Fruit fly (Drosophila melanogaster) whole organism, embryonic: ENCODE results near the gene Fcp3C.
A peak's percentile ranks its signal among the peaks of the same experiment; 100 is the strongest.

Experiments used
- Abd-B ChIP-seq: fragments of 200-800 bp; sonication (Bioruptor generic); optimal IDR thresholded peaks from 2 replicates; lab custom pipeline; 2018; ENCODE audit warnings: missing biosample characterization, mild to moderate bottlenecking, missing genetic modification characterization, moderate library complexity
- Bgb ChIP-seq: fragments of 200-800 bp; sonication (Bioruptor generic); IDR thresholded peaks from 2 replicates; pipeline ENCODE4 v1.3.6; 2022; ENCODE audit warnings: missing biosample characterization, missing genetic modification characterization; ENCODE audit not compliant: partially characterized antibody
- CG10147 ChIP-seq: fragments of 200-800 bp; sonication (Bioruptor generic); optimal IDR thresholded peaks from 2 replicates; lab custom pipeline; 2019; ENCODE audit warnings: missing biosample characterization, mild to moderate bottlenecking, missing genetic modification characterization, moderate library complexity
- CG10462 ChIP-seq: fragments of 200-800 bp; sonication (Bioruptor generic); optimal IDR thresholded peaks from 2 replicates; lab custom pipeline; 2016; ENCODE audit warnings: missing biosample characterization, missing genetic modification characterization
- CG10543 ChIP-seq: fragments of 200-800 bp; sonication (Bioruptor generic); optimal IDR thresholded peaks from 3 replicates; lab custom pipeline; 2017; ENCODE audit warnings: missing biosample characterization, mild to moderate bottlenecking, missing genetic modification characterization, moderate library complexity
- CG10654 ChIP-seq: fragments of 200-800 bp; sonication (Bioruptor generic); optimal IDR thresholded peaks from 2 replicates; lab custom pipeline; 2016; ENCODE audit warnings: missing biosample characterization, missing genetic modification characterization
- CG11085 ChIP-seq: fragments of 200-800 bp; sonication (Bioruptor generic); IDR thresholded peaks from 2 replicates; pipeline ENCODE4 v1.3.6; 2022; ENCODE audit warnings: missing biosample characterization, missing genetic modification characterization
- CG13424 ChIP-seq: fragments of 200-800 bp; sonication (Bioruptor generic); optimal IDR thresholded peaks from 2 replicates; lab custom pipeline; 2019; ENCODE audit warnings: missing biosample characterization, mild to moderate bottlenecking, missing genetic modification characterization, moderate library complexity
- CG15269 ChIP-seq: fragments of 200-800 bp; sonication (Bioruptor generic); optimal IDR thresholded peaks from 2 replicates; lab custom pipeline; 2018; ENCODE audit warnings: missing biosample characterization, mild to moderate bottlenecking, missing genetic modification characterization, moderate library complexity
- CG16863 ChIP-seq: fragments of 200-800 bp; sonication (Bioruptor generic); optimal IDR thresholded peaks from 3 replicates; lab custom pipeline; 2016; ENCODE audit warnings: missing biosample characterization, missing genetic modification characterization
- CG18011 ChIP-seq: fragments of 200-800 bp; sonication (Bioruptor generic); optimal IDR thresholded peaks from 2 replicates; lab custom pipeline; 2017; ENCODE audit warnings: missing biosample characterization, missing genetic modification characterization, mild to moderate bottlenecking, moderate library complexity, missing genotype
- CG31224 ChIP-seq: fragments of 200-800 bp; sonication (Bioruptor generic); IDR thresholded peaks from 2 replicates; pipeline ENCODE4 v1.3.6; 2022; ENCODE audit warnings: missing biosample characterization, missing genetic modification characterization
- CG6683 ChIP-seq: fragments of 200-800 bp; sonication (Bioruptor generic); optimal IDR thresholded peaks from 2 replicates; lab custom pipeline; 2017; ENCODE audit warnings: missing biosample characterization, mild to moderate bottlenecking, missing genetic modification characterization, missing genetic modification reagents
- CG6689 ChIP-seq: fragments of 200-800 bp; sonication (Bioruptor generic); IDR thresholded peaks from 2 replicates; pipeline ENCODE4 v1.3.6; 2022; ENCODE audit warnings: missing biosample characterization, missing genetic modification characterization
- CG9727 ChIP-seq: fragments of 200-800 bp; sonication (Bioruptor generic); optimal IDR thresholded peaks from 3 replicates; lab custom pipeline; 2017; ENCODE audit warnings: missing biosample characterization, mild to moderate bottlenecking, missing genetic modification characterization
- Camta ChIP-seq: fragments of 200-800 bp; sonication (Bioruptor generic); optimal IDR thresholded peaks from 2 replicates; lab custom pipeline; 2016; ENCODE audit warnings: missing biosample characterization, missing genetic modification characterization
- Doc2 ChIP-seq: fragments of 200-800 bp; sonication (Bioruptor generic); IDR thresholded peaks from 2 replicates; pipeline ENCODE4 v1.3.6; 2022; ENCODE audit warnings: missing biosample characterization, missing genetic modification characterization
- E2f2 ChIP-seq: fragments of 200-800 bp; sonication (Bioruptor generic); IDR thresholded peaks from 2 replicates; pipeline ENCODE4 v1.3.6; 2022; ENCODE audit warnings: missing biosample characterization, missing genetic modification characterization
- Hmr ChIP-seq: fragments of 200-800 bp; sonication (Bioruptor generic); optimal IDR thresholded peaks from 3 replicates; lab custom pipeline; 2017; ENCODE audit warnings: mild to moderate bottlenecking, missing biosample characterization, missing genetic modification reagents, missing genetic modification characterization
- Hsf ChIP-seq: fragments of 200-800 bp; sonication (Bioruptor generic); optimal IDR thresholded peaks from 3 replicates; lab custom pipeline; 2016; ENCODE audit warnings: missing biosample characterization, missing genetic modification characterization
- Nf-YB ChIP-seq: fragments of 200-800 bp; sonication (Bioruptor generic); optimal IDR thresholded peaks from 3 replicates; lab custom pipeline; 2019; ENCODE audit warnings: missing biosample characterization, mild to moderate bottlenecking, missing genetic modification characterization, moderate library complexity
- Oaz ChIP-seq: fragments of 200-800 bp; sonication (Bioruptor generic); IDR thresholded peaks from 2 replicates; pipeline ENCODE4 v1.3.6; 2022; ENCODE audit warnings: missing biosample characterization, missing genetic modification characterization
- Ravus ChIP-seq: fragments of 200-800 bp; sonication (Bioruptor generic); IDR thresholded peaks from 2 replicates; pipeline ENCODE4 v1.3.6; 2022; ENCODE audit warnings: missing biosample characterization, missing genetic modification characterization
- Six4 ChIP-seq: fragments of 200-800 bp; sonication (Bioruptor generic); optimal IDR thresholded peaks from 2 replicates; lab custom pipeline; 2016; ENCODE audit warnings: missing biosample characterization, missing genetic modification characterization
- Ssrp ChIP-seq: fragments of 200-800 bp; sonication (Bioruptor generic); optimal IDR thresholded peaks from 2 replicates; lab custom pipeline; 2018; ENCODE audit warnings: missing biosample characterization, mild to moderate bottlenecking, missing genetic modification characterization, moderate library complexity
- Taf1 ChIP-seq: fragments of 200-800 bp; sonication (Bioruptor generic); IDR thresholded peaks from 2 replicates; pipeline ENCODE4 v1.3.6; 2022; ENCODE audit warnings: missing biosample characterization, missing genetic modification characterization
- Tbp ChIP-seq: fragments of >200 bp; optimal IDR thresholded peaks from 2 replicates; lab custom pipeline; 2018; ENCODE audit warnings: missing biosample characterization, missing genetic modification characterization
- Trl ChIP-seq, 3 experiments: fragments of >200 bp in 2 of 3; fragments of 200-800 bp in 1 of 3; sonication (Bioruptor generic) in 1 of 3; optimal IDR thresholded peaks; 2 replicates in 1 of 3; 3 replicates in 2 of 3; lab custom pipeline; 2016 to 2017; ENCODE audit warnings: missing biosample characterization in 1 of 3, missing genetic modification characterization in 1 of 3
- Vsx1 ChIP-seq: fragments of 200-800 bp; sonication (Bioruptor generic); optimal IDR thresholded peaks from 2 replicates; lab custom pipeline; 2017; ENCODE audit warnings: missing biosample characterization, mild to moderate bottlenecking, missing genetic modification characterization, missing genetic modification reagents
- aop ChIP-seq: fragments of 200-800 bp; sonication (Bioruptor generic); IDR thresholded peaks from 2 replicates; pipeline ENCODE4 v1.3.6; 2022; ENCODE audit warnings: missing biosample characterization, missing genetic modification characterization
- cad ChIP-seq: fragments of >200 bp; optimal IDR thresholded peaks from 2 replicates; lab custom pipeline; 2017; ENCODE audit warnings: missing biosample characterization, missing genetic modification characterization
- cg ChIP-seq: fragments of 200-800 bp; sonication (Bioruptor generic); optimal IDR thresholded peaks from 3 replicates; lab custom pipeline; 2019; ENCODE audit warnings: missing biosample characterization, mild to moderate bottlenecking, missing genetic modification characterization, moderate library complexity
- chif ChIP-seq, 2 experiments: fragments of 200-800 bp; sonication (Bioruptor generic); optimal IDR thresholded peaks; 3 replicates each; lab custom pipeline; 2016; ENCODE audit warnings: missing biosample characterization in 2 of 2, missing genetic modification characterization in 2 of 2
- dmrt99B ChIP-seq: fragments of 200-800 bp; sonication (Bioruptor generic); optimal IDR thresholded peaks from 2 replicates; lab custom pipeline; 2018; ENCODE audit warnings: missing biosample characterization, mild to moderate bottlenecking, missing genetic modification characterization, moderate library complexity
- ewg ChIP-seq: fragments of 200-800 bp; sonication (Bioruptor generic); optimal IDR thresholded peaks from 3 replicates; lab custom pipeline; 2017; ENCODE audit warnings: mild to moderate bottlenecking, missing biosample characterization, missing genetic modification reagents, missing genetic modification characterization
- exex ChIP-seq: fragments of 200-800 bp; sonication (Bioruptor generic); optimal IDR thresholded peaks from 4 replicates; lab custom pipeline; 2018; ENCODE audit warnings: missing biosample characterization, mild to moderate bottlenecking, missing genetic modification characterization, moderate library complexity
- grn ChIP-seq: fragments of 200-800 bp; sonication (Bioruptor generic); optimal IDR thresholded peaks from 3 replicates; lab custom pipeline; 2017; ENCODE audit warnings: missing biosample characterization, missing genetic modification characterization
- gt ChIP-seq: fragments of 200-800 bp; sonication (Bioruptor generic); IDR thresholded peaks from 2 replicates; pipeline ENCODE4 v1.3.6; 2022; ENCODE audit warnings: missing biosample characterization, missing genetic modification characterization
- lilli ChIP-seq: fragments of 200-800 bp; sonication (Bioruptor generic); optimal IDR thresholded peaks from 3 replicates; lab custom pipeline; 2016; ENCODE audit warnings: missing biosample characterization, missing genetic modification characterization
- luna ChIP-seq: fragments of 200-800 bp; sonication (Bioruptor generic); optimal IDR thresholded peaks from 2 replicates; lab custom pipeline; 2016; ENCODE audit warnings: missing biosample characterization, missing genetic modification characterization
- pb ChIP-seq: fragments of 200-800 bp; sonication (Bioruptor generic); optimal IDR thresholded peaks from 3 replicates; lab custom pipeline; 2016; ENCODE audit warnings: missing biosample characterization, missing genetic modification characterization
- pita ChIP-seq: fragments of 200-800 bp; sonication (Bioruptor generic); optimal IDR thresholded peaks from 2 replicates; lab custom pipeline; 2017; ENCODE audit warnings: missing biosample characterization, mild to moderate bottlenecking, missing genetic modification characterization
- prd ChIP-seq, 3 experiments: fragments of >200 bp in 2 of 3; fragments of 200-800 bp in 1 of 3; sonication (Bioruptor generic) in 1 of 3; optimal IDR thresholded peaks in 2 of 3; IDR thresholded peaks in 1 of 3; 2 replicates in 2 of 3; 3 replicates in 1 of 3; pipeline versions ENCODE4 v1.3.6 to Lab custom; 2017 to 2022; ENCODE audit warnings: missing biosample characterization in 1 of 3, missing genetic modification characterization in 1 of 3
- rib ChIP-seq: fragments of 200-800 bp; sonication (Bioruptor generic); IDR thresholded peaks from 2 replicates; pipeline ENCODE4 v1.3.6; 2022; ENCODE audit warnings: missing biosample characterization, missing genetic modification characterization
- sens ChIP-seq: fragments of 200-800 bp; sonication (Bioruptor generic); peaks from one replicate; lab custom pipeline; 2016; ENCODE audit warnings: missing biosample characterization, missing genetic modification characterization
- sqz ChIP-seq: fragments of 200-800 bp; sonication (Bioruptor generic); optimal IDR thresholded peaks from 3 replicates; lab custom pipeline; 2018; ENCODE audit warnings: missing biosample characterization, mild to moderate bottlenecking, missing genetic modification characterization
- stwl ChIP-seq: fragments of 200-800 bp; sonication (Bioruptor generic); optimal IDR thresholded peaks from 3 replicates; lab custom pipeline; 2018; ENCODE audit warnings: missing biosample characterization, mild to moderate bottlenecking, missing genetic modification characterization, moderate library complexity
- twi ChIP-seq: fragments of 200-800 bp; optimal IDR thresholded peaks from 2 replicates; lab custom pipeline; 2019; ENCODE audit warnings: missing biosample characterization, mild to moderate bottlenecking, missing genetic modification characterization, moderate library complexity
- z ChIP-seq: fragments of 200-800 bp; sonication (Bioruptor generic); IDR thresholded peaks from 3 replicates; pipeline ENCODE4 v1.3.6; 2022; ENCODE audit warnings: missing biosample characterization, missing genetic modification characterization

Gene Fcp3C

dm6 chrX:3189723-3190122, 15.4 kb upstream of the Fcp3C start (continued):
- TF ChIP-seq CG10543 (no peak), Camta (GFP tag; lab: Kevin White, UChicago) (no peak), Bgb (GFP tag; lab: Robert Waterston, UW) (no peak), stwl (tag; lab: Kevin White, UChicago) (no peak), lilli (no peak), Trl (optimal IDR thresholded peaks at IDR 0.05; lab: Kevin White, UChicago) (peak in 1 of 2 experiments; percentile 2), Trl (GFP tag; optimal IDR thresholded peaks at IDR 0.05; lab: Kevin White, UChicago) (no peak), Hmr (no peak), Ssrp (no peak), sqz (GFP tag; lab: Kevin White, UChicago) (peak; percentile 67), Nf-YB (GFP tag; lab: Kevin White, UChicago) (no peak), Hsf (GFP tag; lab: Kevin White, UChicago) (no peak), CG9727 (GFP tag; lab: Kevin White, UChicago) (no peak), dmrt99B (no peak), ewg (GFP tag; lab: Kevin White, UChicago) (peak; percentile 12), Oaz (GFP tag; lab: Robert Waterston, UW) (no peak), Ravus (GFP tag; lab: Robert Waterston, UW) (no peak), pb (GFP tag; lab: Kevin White, UChicago) (no peak), grn (GFP tag; lab: Kevin White, UChicago) (no peak), CG6689 (GFP tag; lab: Robert Waterston, UW) (no peak), z (peak; percentile 94)

- peak; percentile 27 for TF ChIP-seq exex (tag; lab: Kevin White, UChicago)
- TF ChIP-seq sens (GFP tag; lab: Kevin White, UChicago), result peak; percentile 15
- TF ChIP-seq E2f2, result no peak
- peak; percentile 94 for TF ChIP-seq CG31224
- TF ChIP-seq, all 482 proteins: peak for 3
Measured at dm6 chrX:3189155-3189554, 14.9 kb upstream of the Fcp3C start.

- TF ChIP-seq luna, result no peak
- peak; percentile 15 for TF ChIP-seq CG10654 (GFP tag; lab: Kevin White, UChicago)
- peak; percentile 39 for TF ChIP-seq CG13424 (tag; lab: Kevin White, UChicago)
- peak; percentile 41 for TF ChIP-seq CG15269 (tag; lab: Kevin White, UChicago)
- no peak for TF ChIP-seq CG6683 (GFP tag; lab: Kevin White, UChicago)
- TF ChIP-seq Taf1 (GFP tag; lab: Robert Waterston, UW), result no peak
- TF ChIP-seq Six4 (GFP tag; lab: Kevin White, UChicago), result peak; percentile 32
- peak; percentile 53 for TF ChIP-seq Camta (GFP tag; lab: Kevin White, UChicago)
- TF ChIP-seq CG16863 (GFP tag; lab: Kevin White, UChicago), result peak; percentile 15
- TF ChIP-seq CG10462 (GFP tag; lab: Kevin White, UChicago), result no peak
- no peak for TF ChIP-seq CG10147 (GFP tag; lab: Kevin White, UChicago)
- no peak for TF ChIP-seq chif (GFP tag; optimal IDR thresholded peaks at IDR 0.05; lab: Kevin White, UChicago)
- TF ChIP-seq gt, result no peak
- TF ChIP-seq CG11085 (GFP tag; lab: Robert Waterston, UW), result no peak
- no peak for TF ChIP-seq CG18011 (GFP tag; lab: Kevin White, UChicago)
- TF ChIP-seq Doc2, result no peak
- no peak for TF ChIP-seq rib (GFP tag; lab: Robert Waterston, UW)
- TF ChIP-seq pita (GFP tag; lab: Kevin White, UChicago), result no peak
- no peak for TF ChIP-seq aop (GFP tag; lab: Robert Waterston, UW)
- peak; percentile 23 for TF ChIP-seq Vsx1 (GFP tag; lab: Kevin White, UChicago)
- no peak for TF ChIP-seq pb (GFP tag; lab: Kevin White, UChicago)
- no peak for TF ChIP-seq cg
- no peak for TF ChIP-seq prd (optimal IDR thresholded peaks at IDR 0.05; lab: Kevin White, UChicago)
- TF ChIP-seq prd (GFP tag; IDR thresholded peaks at IDR 0.05; lab: Robert Waterston, UW), result no peak
- no peak for TF ChIP-seq Abd-B (GFP tag; lab: Kevin White, UChicago)
- TF ChIP-seq Tbp (GFP tag; lab: Kevin White, UChicago), result no peak
- TF ChIP-seq twi, result no peak
- no peak for TF ChIP-seq cad
Measured at dm6 chrX:3188419-3188818, 14.1 kb upstream of the Fcp3C start.
